Worm (Caenorhabditis elegans): Measurements from ENCODE around the gene F40E12.1.

DNA sequence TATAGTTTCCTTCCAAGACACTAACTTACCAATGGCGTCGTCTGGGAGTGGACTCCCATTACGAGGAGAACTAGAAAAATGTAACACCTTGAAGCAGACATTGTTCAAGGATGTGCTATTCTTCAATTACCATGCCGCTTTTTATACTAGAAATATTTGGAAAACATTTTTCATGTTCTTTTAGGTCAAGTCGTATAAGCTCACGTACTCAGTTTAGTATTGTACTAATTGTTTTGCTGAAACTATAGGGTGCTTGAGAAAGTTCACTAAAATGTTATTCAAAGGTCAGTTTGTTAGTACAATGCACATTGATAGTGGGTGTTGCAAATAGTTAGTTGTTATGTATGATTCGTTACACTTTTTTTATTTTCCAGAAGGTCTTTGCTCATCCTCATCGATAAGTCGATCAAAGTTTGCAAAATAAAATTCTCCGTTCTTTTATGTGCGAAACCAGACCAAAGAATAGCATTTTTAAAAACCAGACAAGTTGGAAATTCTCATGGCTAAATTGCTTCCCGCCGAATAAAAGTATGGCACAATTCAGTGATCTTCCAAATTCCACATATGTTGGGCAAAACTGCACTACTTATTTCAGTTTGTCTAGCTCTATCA lies 46.6 kb upstream of the F40E12.1 start, which contains the start of the genes clec-128 and clec-129:
- TF ChIP-seq him-1 (tag; optimal IDR thresholded peaks at IDR 0.05) = no peak
- no peak for TF ChIP-seq W03F9.2 (tag; optimal IDR thresholded peaks at IDR 0.05)
- TF ChIP-seq dao-5 (tag; optimal IDR thresholded peaks at IDR 0.05) = no peak

All from whole organism, L4/young adult.